Worm (Caenorhabditis elegans) whole organism, L1 larva: Measurements from ENCODE around the gene nlp-70.

Experiments
- C04F5.9 ChIP-seq: sonication (generic microtip); optimal IDR thresholded peaks from 2 replicates; lab custom pipeline; 2016; ENCODE audit warnings: missing genetic modification characterization, missing compliant biosample characterization
- aly-2 ChIP-seq: fragments of 150-350 bp; optimal IDR thresholded peaks from 2 replicates; lab custom pipeline; 2014; ENCODE audit warnings: missing biosample characterization, missing genetic modification characterization
- ama-1 ChIP-seq: fragments of 150-350 bp; optimal IDR thresholded peaks from 2 replicates; lab custom pipeline; 2014
- ceh-8 ChIP-seq: fragments of 200-800 bp; sonication (Bioruptor generic); optimal IDR thresholded peaks from 2 replicates; lab custom pipeline; 2018; ENCODE audit warnings: mild to moderate bottlenecking, missing genetic modification characterization, moderate library complexity, missing compliant biosample characterization
- ceh-88 ChIP-seq: fragments of 200-800 bp; sonication (Bioruptor generic); IDR thresholded peaks from 2 replicates; pipeline ENCODE4 v1.3.6; 2022; ENCODE audit warnings: missing genetic modification characterization, missing compliant biosample characterization
- ceh-90 ChIP-seq: sonication (generic microtip); optimal IDR thresholded peaks from 2 replicates; lab custom pipeline; 2016; ENCODE audit warnings: missing genetic modification characterization, missing compliant biosample characterization
- ces-1 ChIP-seq: fragments of 150-350 bp; optimal IDR thresholded peaks from 2 replicates; lab custom pipeline; 2014; ENCODE audit warnings: missing biosample characterization, missing genetic modification reagents, missing genetic modification characterization
- dpl-1 ChIP-seq, 3 experiments: fragments of 150-350 bp in 2 of 3; sonication (generic microtip) in 1 of 3; optimal IDR thresholded peaks; 2 replicates each; lab custom pipeline; 2014 to 2017; ENCODE audit warnings: missing biosample characterization in 3 of 3, missing genetic modification characterization in 3 of 3, missing genetic modification reagents in 3 of 3
- dsc-1 ChIP-seq: sonication (generic microtip); optimal IDR thresholded peaks from 2 replicates; lab custom pipeline; 2016; ENCODE audit warnings: mild to moderate bottlenecking, missing genetic modification characterization, missing compliant biosample characterization
- efl-1 ChIP-seq, 4 experiments: fragments of 150-350 bp; optimal IDR thresholded peaks in 3 of 4; peaks in 1 of 4; 1 replicate in 1 of 4; 2 replicates in 3 of 4; lab custom pipeline; 2014; ENCODE audit warnings: missing biosample characterization in 2 of 4, missing genetic modification characterization in 2 of 4, missing genetic modification reagents in 2 of 4
- efl-3 ChIP-seq: fragments of 200-800 bp; sonication (Bioruptor generic); optimal IDR thresholded peaks from 2 replicates; lab custom pipeline; 2018; ENCODE audit warnings: mild to moderate bottlenecking, missing genetic modification characterization, missing compliant biosample characterization
- egl-13 ChIP-seq: sonication (generic microtip); optimal IDR thresholded peaks from 2 replicates; lab custom pipeline; 2016; ENCODE audit warnings: missing genotype, missing genetic modification reagents, missing genetic modification characterization, missing compliant biosample characterization
- egl-27 ChIP-seq, 2 experiments: fragments of 150-350 bp in 1 of 2; sonication (generic microtip); optimal IDR thresholded peaks; 3 replicates each; lab custom pipeline; 2017 to 2018; ENCODE audit warnings: missing biosample characterization in 2 of 2, missing genetic modification characterization in 2 of 2, missing genetic modification reagents in 2 of 2
- elt-2 ChIP-seq: sonication (generic microtip); optimal IDR thresholded peaks from 2 replicates; lab custom pipeline; 2016; ENCODE audit warnings: missing genetic modification characterization, mild to moderate bottlenecking, inconsistent platforms, missing compliant biosample characterization, missing genetic modification reagents
- ets-5 ChIP-seq: fragments of 200-800 bp; sonication (Bioruptor generic); IDR thresholded peaks from 2 replicates; pipeline ENCODE4 v1.3.6; 2022; ENCODE audit warnings: missing genetic modification characterization, missing compliant biosample characterization
- fkh-10 ChIP-seq: sonication (generic microtip); optimal IDR thresholded peaks from 2 replicates; lab custom pipeline; 2017; ENCODE audit warnings: missing biosample characterization, missing genetic modification reagents, missing genetic modification characterization
- fkh-4 ChIP-seq: sonication (generic microtip); optimal IDR thresholded peaks from 2 replicates; lab custom pipeline; 2016; ENCODE audit warnings: missing compliant biosample characterization, missing genetic modification characterization, borderline replicate concordance
- fkh-8 ChIP-seq: sonication (generic microtip); optimal IDR thresholded peaks from 2 replicates; lab custom pipeline; 2016; ENCODE audit warnings: mild to moderate bottlenecking, missing genetic modification characterization, missing compliant biosample characterization
- fos-1 ChIP-seq: fragments of 150-350 bp; optimal IDR thresholded peaks from 2 replicates; lab custom pipeline; 2014; ENCODE audit warnings: missing biosample characterization, missing genetic modification characterization
- grh-1 ChIP-seq: fragments of 200-800 bp; sonication (Bioruptor generic); IDR thresholded peaks from 2 replicates; pipeline ENCODE4 v1.3.6; 2022; ENCODE audit warnings: missing genetic modification reagents, missing genetic modification characterization, missing compliant biosample characterization
- hlh-17 ChIP-seq: fragments of 200-800 bp; sonication (Bioruptor generic); optimal IDR thresholded peaks from 2 replicates; lab custom pipeline; 2018; ENCODE audit warnings: missing genetic modification characterization, mild to moderate bottlenecking, missing compliant biosample characterization, moderate library complexity, borderline replicate concordance
- hpl-2 ChIP-seq: fragments of 150-350 bp; optimal IDR thresholded peaks from 2 replicates; lab custom pipeline; 2014; ENCODE audit warnings: missing biosample characterization, missing genetic modification reagents, missing genetic modification characterization
- isw-1 ChIP-seq: fragments of 200-800 bp; sonication (Bioruptor generic); IDR thresholded peaks from 2 replicates; pipeline ENCODE4 v1.3.6; 2022; ENCODE audit warnings: missing genetic modification characterization, missing compliant biosample characterization
- jun-1 ChIP-seq: fragments of 150-350 bp; optimal IDR thresholded peaks from 2 replicates; lab custom pipeline; 2014; ENCODE audit warnings: missing biosample characterization, missing genetic modification reagents, missing genetic modification characterization
- lin-15B ChIP-seq: fragments of 150-350 bp; sonication (generic microtip); optimal IDR thresholded peaks from 3 replicates; lab custom pipeline; 2014; ENCODE audit warnings: missing biosample characterization, missing genetic modification characterization
- lin-35 ChIP-seq, 2 experiments: fragments of 150-350 bp; optimal IDR thresholded peaks; 2 replicates each; lab custom pipeline; 2014; ENCODE audit warnings: missing biosample characterization in 2 of 2, missing genetic modification characterization in 2 of 2, missing genetic modification reagents in 2 of 2
- lin-39 ChIP-seq: fragments of 150-350 bp; optimal IDR thresholded peaks from 2 replicates; lab custom pipeline; 2014; ENCODE audit warnings: missing biosample characterization, missing genetic modification reagents, missing genetic modification characterization
- lsy-2 ChIP-seq, 2 experiments: fragments of 150-350 bp; optimal IDR thresholded peaks; 2 replicates each; lab custom pipeline; 2014; ENCODE audit warnings: missing biosample characterization in 2 of 2, missing genetic modification characterization in 2 of 2
- mab-9 ChIP-seq: fragments of 200-800 bp; sonication (Bioruptor generic); IDR thresholded peaks from 2 replicates; pipeline ENCODE4 v1.3.6; 2022; ENCODE audit warnings: missing genetic modification reagents, missing genetic modification characterization, missing compliant biosample characterization
- mdl-1 ChIP-seq, 2 experiments: fragments of 150-350 bp; optimal IDR thresholded peaks; 2 replicates each; lab custom pipeline; 2014 to 2017; ENCODE audit warnings: missing biosample characterization in 2 of 2, missing genetic modification characterization in 2 of 2, inconsistent platforms in 1 of 2
- mef-2 ChIP-seq: fragments of 150-350 bp; optimal IDR thresholded peaks from 2 replicates; lab custom pipeline; 2014; ENCODE audit warnings: missing biosample characterization, missing genetic modification characterization
- nhr-11 ChIP-seq: fragments of 150-350 bp; optimal IDR thresholded peaks from 2 replicates; lab custom pipeline; 2014; ENCODE audit warnings: missing biosample characterization, missing genetic modification characterization
- nhr-12 ChIP-seq: sonication (generic microtip); optimal IDR thresholded peaks from 2 replicates; lab custom pipeline; 2017; ENCODE audit warnings: missing biosample characterization, missing genetic modification characterization
- nhr-19 ChIP-seq: fragments of 200-800 bp; sonication (Bioruptor generic); conservative IDR thresholded peaks from 2 replicates; pipeline ENCODE4 v1.3.6; 2022; ENCODE audit warnings: missing genetic modification characterization, missing compliant biosample characterization
- nhr-237 ChIP-seq: fragments of 150-350 bp; optimal IDR thresholded peaks from 2 replicates; lab custom pipeline; 2014; ENCODE audit warnings: missing biosample characterization, missing genetic modification characterization
- nhr-28 ChIP-seq: fragments of 150-350 bp; optimal IDR thresholded peaks from 2 replicates; lab custom pipeline; 2014; ENCODE audit warnings: missing biosample characterization, missing genetic modification characterization
- nhr-47 ChIP-seq: sonication (generic microtip); optimal IDR thresholded peaks from 2 replicates; lab custom pipeline; 2016; ENCODE audit warnings: mild to moderate bottlenecking, missing genetic modification characterization, moderate library complexity, missing compliant biosample characterization
- nhr-71 ChIP-seq: sonication (generic microtip); optimal IDR thresholded peaks from 2 replicates; lab custom pipeline; 2016; ENCODE audit warnings: mild to moderate bottlenecking, missing genetic modification characterization, moderate library complexity, missing compliant biosample characterization
- nhr-77 ChIP-seq: fragments of 150-350 bp; optimal IDR thresholded peaks from 2 replicates; lab custom pipeline; 2014; ENCODE audit warnings: missing biosample characterization, missing genetic modification characterization
- pax-3 ChIP-seq: fragments of 200-800 bp; sonication (Bioruptor generic); optimal IDR thresholded peaks from 2 replicates; lab custom pipeline; 2018; ENCODE audit warnings: mild to moderate bottlenecking, missing genetic modification characterization, moderate library complexity, missing compliant biosample characterization
- rnt-1 ChIP-seq: sonication (generic microtip); optimal IDR thresholded peaks from 2 replicates; lab custom pipeline; 2016; ENCODE audit warnings: mild to moderate bottlenecking, missing genetic modification characterization, moderate library complexity, missing compliant biosample characterization
- sox-4 ChIP-seq: sonication (generic microtip); optimal IDR thresholded peaks from 2 replicates; lab custom pipeline; 2016; ENCODE audit warnings: missing genetic modification characterization, missing compliant biosample characterization
- sup-37 ChIP-seq: fragments of 200-800 bp; sonication (Bioruptor generic); optimal IDR thresholded peaks from 2 replicates; lab custom pipeline; 2018; ENCODE audit warnings: mild to moderate bottlenecking, missing genetic modification characterization, missing compliant biosample characterization
- swsn-7 ChIP-seq: sonication (generic microtip); optimal IDR thresholded peaks from 2 replicates; lab custom pipeline; 2016; ENCODE audit warnings: missing genetic modification characterization, missing compliant biosample characterization
- tlp-1 ChIP-seq: fragments of 150-350 bp; optimal IDR thresholded peaks from 2 replicates; lab custom pipeline; 2014; ENCODE audit warnings: missing biosample characterization, missing genetic modification characterization
- unc-30 ChIP-seq: sonication (generic microtip); optimal IDR thresholded peaks from 2 replicates; lab custom pipeline; 2017; ENCODE audit warnings: missing biosample characterization, missing genetic modification characterization
- unc-62 ChIP-seq: fragments of 150-350 bp; optimal IDR thresholded peaks from 2 replicates; lab custom pipeline; 2014; ENCODE audit warnings: missing biosample characterization, missing genetic modification reagents, missing genetic modification characterization
- unc-86 ChIP-seq: sonication (generic microtip); optimal IDR thresholded peaks from 2 replicates; lab custom pipeline; 2016; ENCODE audit warnings: missing genetic modification characterization, missing compliant biosample characterization
- unc-98 ChIP-seq: fragments of 200-800 bp; sonication (Bioruptor generic); IDR thresholded peaks from 2 replicates; pipeline ENCODE4 v1.3.6; 2022; ENCODE audit warnings: missing genetic modification characterization, missing compliant biosample characterization
- xbp-1 ChIP-seq: sonication (generic microtip); optimal IDR thresholded peaks from 2 replicates; lab custom pipeline; 2016; ENCODE audit warnings: missing genetic modification characterization, missing compliant biosample characterization
- zag-1 ChIP-seq: fragments of 150-350 bp; optimal IDR thresholded peaks from 2 replicates; lab custom pipeline; 2014; ENCODE audit warnings: missing biosample characterization, missing genetic modification characterization
- zip-4 ChIP-seq: fragments of 200-800 bp; sonication (Bioruptor generic); optimal IDR thresholded peaks from 2 replicates; lab custom pipeline; 2018; ENCODE audit warnings: mild to moderate bottlenecking, missing genetic modification characterization, moderate library complexity, missing compliant biosample characterization
- ztf-4 ChIP-seq: fragments of 150-350 bp; optimal IDR thresholded peaks from 2 replicates; lab custom pipeline; 2014; ENCODE audit warnings: missing biosample characterization, missing genetic modification characterization

Gene nlp-70

ce11 chrV:311485-312090 is 38.9 kb upstream of the nlp-70 start, which contains the start of gene phf-10 (continued):
- TF ChIP-seq egl-13 (tag; lab: Kevin White, UChicago) (no peak), unc-62 (GFP tag; lab: Kevin White, UChicago) (no peak), mab-9 (GFP tag; lab: Robert Waterston, UW) (no peak), tlp-1 (tag; lab: Kevin White, UChicago) (no peak), fkh-8 (no peak), efl-3 (GFP tag; lab: Kevin White, UChicago) (no peak), dpl-1 (GFP tag; optimal IDR thresholded peaks at IDR 0.05; lab: Kevin White, UChicago) (peak; percentile 36 to 75 (median 74)), nhr-77 (tag; lab: Kevin White, UChicago) (no peak), isw-1 (GFP tag; lab: Robert Waterston, UW) (no peak; the same call in 1 of the 2 replicates), elt-2 (tag; lab: Kevin White, UChicago) (no peak), unc-98 (GFP tag; lab: Robert Waterston, UW) (no peak), hpl-2 (GFP tag; lab: Kevin White, UChicago) (no peak), nhr-28 (no peak), ces-1 (GFP tag; lab: Kevin White, UChicago) (no peak), fkh-10 (GFP tag; lab: Kevin White, UChicago) (no peak), lin-39 (tag; lab: Kevin White, UChicago) (no peak), sup-37 (no peak), nhr-12 (tag; lab: Kevin White, UChicago) (no peak), rnt-1 (tag; lab: Kevin White, UChicago) (no peak), fos-1 (tag; lab: Kevin White, UChicago) (no peak), lin-15B (tag; lab: Kevin White, UChicago) (no peak), mdl-1 (tag; optimal IDR thresholded peaks at IDR 0.05; lab: Kevin White, UChicago) (no peak), ceh-90 (tag; lab: Kevin White, UChicago) (no peak), dsc-1 (tag; lab: Kevin White, UChicago) (peak; percentile 39), ets-5 (GFP tag; lab: Robert Waterston, UW) (no peak), lin-35 (GFP tag; optimal IDR thresholded peaks at IDR 0.05; lab: Kevin White, UChicago) (peak; percentile 34 to 79), C04F5.9 (tag; lab: Kevin White, UChicago) (no peak), sox-4 (tag; lab: Kevin White, UChicago) (no peak), ztf-4 (no peak), mef-2 (tag; lab: Kevin White, UChicago) (no peak), nhr-237 (tag; lab: Kevin White, UChicago) (no peak), unc-86 (tag; lab: Kevin White, UChicago) (no peak), nhr-19 (peak; percentile 15; the same call in 1 of the 2 replicates), fkh-4 (no peak), xbp-1 (tag; lab: Kevin White, UChicago) (peak; percentile 35), hlh-17 (no peak), aly-2 (no peak), zip-4 (GFP tag; lab: Kevin White, UChicago) (no peak), swsn-7 (peak; percentile 41), lsy-2 (tag; optimal IDR thresholded peaks at IDR 0.05; lab: Kevin White, UChicago) (peak; percentile 38 to 51), ceh-88 (GFP tag; lab: Robert Waterston, UW) (no peak), ama-1 (no peak), efl-1 (optimal IDR thresholded peaks at IDR 0.05; lab: Kevin White, UChicago) (peak; percentile 16 to 76), efl-1 (GFP tag; optimal IDR thresholded peaks at IDR 0.05 in 1 of 2; lab: Kevin White, UChicago) (peak; percentile 75 to 97), jun-1 (tag; lab: Kevin White, UChicago) (no peak), nhr-11 (tag; lab: Kevin White, UChicago) (no peak), ceh-8 (GFP tag; lab: Kevin White, UChicago) (no peak), unc-30 (no peak), egl-27 (tag; optimal IDR thresholded peaks at IDR 0.05; lab: Kevin White, UChicago) (no peak), pax-3 (tag; lab: Kevin White, UChicago) (no peak), nhr-71 (tag; lab: Kevin White, UChicago) (no peak), nhr-47 (tag; lab: Kevin White, UChicago) (peak; percentile 60), zag-1 (no peak), grh-1 (no peak)
